Fruit fly (Drosophila melanogaster): ENCODE results near the gene CG9541.
A peak's percentile ranks its signal among the peaks of the same experiment; 100 is the strongest.

Gene CG9541

dm6 chr2L:8941736-8942337 lies 33.4 kb downstream of the CG9541 start, which contains the start of gene Argl (continued):
- TF ChIP-seq nau (GFP tag; optimal IDR thresholded peaks at IDR 0.05) (no peak), CG7271 (tag; optimal IDR thresholded peaks at IDR 0.05) (no peak), Med (GFP tag) (peak; percentile 49), CG5245 (GFP tag; optimal IDR thresholded peaks at IDR 0.05) (no peak), E2f2 (GFP tag; IDR thresholded peaks at IDR 0.05) (no peak), CG31388 (GFP tag; optimal IDR thresholded peaks at IDR 0.05) (no peak), CG11398 (GFP tag; optimal IDR thresholded peaks at IDR 0.05) (no peak), C15 (GFP tag; IDR thresholded peaks at IDR 0.05) (no peak), en (GFP tag; optimal IDR thresholded peaks at IDR 0.05) (no peak), CG17385 (GFP tag; optimal IDR thresholded peaks at IDR 0.05) (no peak), CG6254 (GFP tag; optimal IDR thresholded peaks at IDR 0.05) (no peak), pzg (GFP tag; optimal IDR thresholded peaks at IDR 0.05) (no peak), CG10321 (GFP tag; IDR thresholded peaks at IDR 0.05) (no peak), sens (GFP tag) (peak; percentile 33), hth (optimal IDR thresholded peaks at IDR 0.05) (no peak), CG7987 (GFP tag; optimal IDR thresholded peaks at IDR 0.05) (no peak), bbx (GFP tag; IDR thresholded peaks at IDR 0.05; ENCODE audit: partially characterized antibody) (no peak), CG10431 (GFP tag; optimal IDR thresholded peaks at IDR 0.05) (no peak), CG12299 (tag; optimal IDR thresholded peaks at IDR 0.05) (no peak), Hr3 (GFP tag; optimal IDR thresholded peaks at IDR 0.05) (no peak), CG2120 (GFP tag; optimal IDR thresholded peaks at IDR 0.05) (peak; percentile 25), otp (GFP tag; IDR thresholded peaks at IDR 0.05) (no peak), Neu2 (GFP tag; optimal IDR thresholded peaks at IDR 0.05; ENCODE audit: borderline replicate concordance) (no peak), Taf1 (GFP tag; IDR thresholded peaks at IDR 0.05) (no peak), dm (GFP tag; optimal IDR thresholded peaks at IDR 0.05) (no peak)

- TF ChIP-seq vfl (GFP tag; optimal IDR thresholded peaks at IDR 0.05), result no peak
- peak; percentile 90 for TF ChIP-seq exex (tag; optimal IDR thresholded peaks at IDR 0.05)
- TF ChIP-seq sug (tag; optimal IDR thresholded peaks at IDR 0.05), result peak; percentile 77
- TF ChIP-seq Sox102F (GFP tag; optimal IDR thresholded peaks at IDR 0.05), result no peak
- TF ChIP-seq CG34376 (GFP tag; optimal IDR thresholded peaks at IDR 0.05), result peak; percentile 8
- no peak for TF ChIP-seq cg (GFP tag; optimal IDR thresholded peaks at IDR 0.05)
- TF ChIP-seq B-H2 (GFP tag; optimal IDR thresholded peaks at IDR 0.05), result no peak
- TF ChIP-seq Mrtf (GFP tag; IDR thresholded peaks at IDR 0.05), result no peak
- peak; percentile 6 for TF ChIP-seq CG2678 (tag; optimal IDR thresholded peaks at IDR 0.05)
- TF ChIP-seq grn (GFP tag; optimal IDR thresholded peaks at IDR 0.05), result peak; percentile 42
These were observed 34.5 kb downstream of the CG9541 start for dm6 chr2L:8940680-8941079.

dm6 chr2L:8937837-8938413 lies 37.3 kb downstream of the CG9541 start:
- no peak for TF ChIP-seq CG9727 (GFP tag; optimal IDR thresholded peaks at IDR 0.05)
- TF ChIP-seq h (optimal IDR thresholded peaks at IDR 0.05), result no peak
- peak; percentile 34 for TF ChIP-seq Sox100B (GFP tag; optimal IDR thresholded peaks at IDR 0.05)
- TF ChIP-seq CkIIα-i1 (GFP tag; IDR thresholded peaks at IDR 0.05), result no peak
- TF ChIP-seq NC2α (GFP tag; optimal IDR thresholded peaks at IDR 0.05), result no peak
- TF ChIP-seq CG33213 (GFP tag; optimal IDR thresholded peaks at IDR 0.05), result no peak
- peak; percentile 28 for TF ChIP-seq exex (tag; optimal IDR thresholded peaks at IDR 0.05)
- no peak for TF ChIP-seq fu2 (GFP tag; optimal IDR thresholded peaks at IDR 0.05)
- TF ChIP-seq CG15269 (tag; optimal IDR thresholded peaks at IDR 0.05), result peak; percentile 56
- peak; percentile 54 for TF ChIP-seq CG15601 (tag; optimal IDR thresholded peaks at IDR 0.05)
- peak in 1 of 2 experiments; percentile 60 for TF ChIP-seq Eip74EF (GFP tag; optimal IDR thresholded peaks at IDR 0.05)
- peak; percentile 29 for TF ChIP-seq CG12219 (GFP tag; optimal IDR thresholded peaks at IDR 0.05)
- no peak for TF ChIP-seq Nf-YC (tag; optimal IDR thresholded peaks at IDR 0.05)
- TF ChIP-seq CG7556 (GFP tag; optimal IDR thresholded peaks at IDR 0.05), result no peak
- TF ChIP-seq CG12071 (GFP tag; optimal IDR thresholded peaks at IDR 0.05), result peak; percentile 44
- TF ChIP-seq fd3F (GFP tag; optimal IDR thresholded peaks at IDR 0.05), result peak; percentile 47

All from whole organism, embryonic.